Worm (Caenorhabditis elegans): ENCODE measurements around the gene sdz-8.

The sdz-8 gene

DNA sequence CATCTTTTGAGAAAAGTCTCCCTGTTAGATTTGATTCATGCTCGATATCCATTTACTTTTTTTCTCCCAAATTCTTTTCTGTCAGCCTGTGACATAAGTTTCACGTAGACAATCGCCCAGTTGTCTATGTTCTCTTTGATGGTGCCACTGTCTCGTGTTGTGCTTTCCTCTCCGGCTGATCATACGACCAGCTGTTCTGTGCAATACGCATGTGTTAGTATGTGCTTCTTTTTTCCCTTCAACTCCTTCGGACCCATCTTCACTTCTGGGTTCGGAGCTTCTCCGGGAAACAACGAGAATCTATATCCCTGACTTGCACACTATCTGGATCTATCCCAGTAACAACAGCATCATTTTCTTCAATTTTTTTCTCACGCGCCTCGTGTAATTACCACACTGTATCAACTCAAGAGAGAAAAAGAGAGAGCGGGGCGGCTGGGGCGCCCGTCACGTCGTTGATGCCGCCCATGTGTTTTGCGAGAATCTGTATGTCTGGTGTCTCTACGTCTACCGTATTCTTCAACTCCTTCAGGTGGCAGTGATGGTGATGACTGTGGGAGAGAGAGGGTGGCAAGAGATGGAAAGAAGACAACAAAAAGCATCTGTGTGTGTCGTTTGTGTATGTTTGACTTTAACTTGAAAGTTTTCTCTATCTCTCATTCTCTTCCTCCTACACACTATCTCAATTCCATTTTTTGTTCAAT lies 16.0 kb upstream of the sdz-8 start:
- TF ChIP-seq fkh-4 (tag; optimal IDR thresholded peaks at IDR 0.05; ENCODE audit: borderline replicate concordance) (peak; percentile 72), snpc-4 (tag; optimal IDR thresholded peaks at IDR 0.05) (peak; percentile 36), pag-3 (tag; optimal IDR thresholded peaks at IDR 0.05; ENCODE audit: borderline replicate concordance, insufficient read depth) (peak; percentile 38), aha-1 (tag; optimal IDR thresholded peaks at IDR 0.05) (no peak), nhr-90 (tag; optimal IDR thresholded peaks at IDR 0.05; ENCODE audit: poor library complexity) (peak; percentile 88), hlh-17 (GFP tag; optimal IDR thresholded peaks at IDR 0.05; ENCODE audit: borderline replicate concordance) (no peak), nhr-76 (tag; optimal IDR thresholded peaks at IDR 0.05) (no peak), nhr-20 (tag; optimal IDR thresholded peaks at IDR 0.05) (peak; percentile 97), egl-13 (tag; optimal IDR thresholded peaks at IDR 0.05) (no peak), unc-98 (GFP tag; IDR thresholded peaks at IDR 0.05) (no peak; the same call in 1 of the 2 replicates), elt-3 (tag; optimal IDR thresholded peaks at IDR 0.05) (peak in 5 of 6 experiments; percentile 23 to 82 (median 69)), nhr-28 (tag; optimal IDR thresholded peaks at IDR 0.05) (no peak), dsc-1 (tag; optimal IDR thresholded peaks at IDR 0.05) (peak; percentile 97), pax-3 (tag; optimal IDR thresholded peaks at IDR 0.05) (no peak), efl-1 (optimal IDR thresholded peaks at IDR 0.05) (peak; percentile 56 to 57), efl-1 (GFP tag; optimal IDR thresholded peaks at IDR 0.05 in 1 of 2) (peak; percentile 26 to 95), F16B12.6 (tag; optimal IDR thresholded peaks at IDR 0.05) (no peak), skn-1 (tag; optimal IDR thresholded peaks at IDR 0.05) (peak; percentile 62), jun-1 (tag; optimal IDR thresholded peaks at IDR 0.05) (peak; percentile 58), nhr-77 (tag; optimal IDR thresholded peaks at IDR 0.05) (peak; percentile 79), ztf-11 (tag; optimal IDR thresholded peaks at IDR 0.05) (peak in 1 of 2 experiments; percentile 13), blmp-1 (tag; optimal IDR thresholded peaks at IDR 0.05) (peak; percentile 92), rnt-1 (tag; optimal IDR thresholded peaks at IDR 0.05) (peak; percentile 79), nhr-11 (tag; optimal IDR thresholded peaks at IDR 0.05) (peak; percentile 30), C04F5.9 (tag; optimal IDR thresholded peaks at IDR 0.05) (peak; percentile 2), mab-9 (GFP tag; IDR thresholded peaks at IDR 0.05) (no peak), C16A3.4 (tag; optimal IDR thresholded peaks at IDR 0.05) (peak; percentile 83), tbx-2 (tag; optimal IDR thresholded peaks at IDR 0.05) (peak; percentile 91), nhr-84 (tag; optimal IDR thresholded peaks at IDR 0.05) (no peak), lin-13 (GFP tag; optimal IDR thresholded peaks at IDR 0.05) (peak; percentile 75), swsn-7 (tag; optimal IDR thresholded peaks at IDR 0.05) (peak; percentile 81), tlp-1 (tag; optimal IDR thresholded peaks at IDR 0.05) (no peak), unc-62 (GFP tag; optimal IDR thresholded peaks at IDR 0.05) (no peak), unc-30 (tag; optimal IDR thresholded peaks at IDR 0.05) (no peak), lir-3 (tag; optimal IDR thresholded peaks at IDR 0.05; ENCODE audit: poor library complexity) (peak; percentile 29), isw-1 (GFP tag; IDR thresholded peaks at IDR 0.05) (no peak; the same call in 1 of the 2 replicates), mdl-1 (tag; optimal IDR thresholded peaks at IDR 0.05) (peak; percentile 53 to 96), irx-1 (tag; optimal IDR thresholded peaks at IDR 0.05) (peak; percentile 54), snu-23 (GFP tag; optimal IDR thresholded peaks at IDR 0.05) (peak; percentile 94), elt-2 (tag; optimal IDR thresholded peaks at IDR 0.05) (peak; percentile 74), unc-86 (tag; optimal IDR thresholded peaks at IDR 0.05) (no peak), ets-5 (GFP tag; IDR thresholded peaks at IDR 0.05) (no peak), aly-2 (tag; optimal IDR thresholded peaks at IDR 0.05) (no peak), lin-39 (tag; optimal IDR thresholded peaks at IDR 0.05) (peak; percentile 44), ces-1 (GFP tag; optimal IDR thresholded peaks at IDR 0.05) (no peak), pqm-1 (tag; optimal IDR thresholded peaks at IDR 0.05) (peak; percentile 30), hlh-4 (tag; optimal IDR thresholded peaks at IDR 0.05) (no peak), lin-35 (GFP tag; optimal IDR thresholded peaks at IDR 0.05) (peak; percentile 53 to 78), zip-4 (GFP tag; optimal IDR thresholded peaks at IDR 0.05) (no peak), ceh-90 (tag; optimal IDR thresholded peaks at IDR 0.05) (no peak), mef-2 (tag; optimal IDR thresholded peaks at IDR 0.05) (peak; percentile 24), C34B4.2 (tag; optimal IDR thresholded peaks at IDR 0.05) (no peak)

Data from whole organism, L1 larva.